Fruit fly (Drosophila melanogaster) whole organism, pupa: ENCODE data around the gene CG34041.

Experiments
- CG14655 ChIP-seq: fragments of 200-800 bp; sonication (Bioruptor generic); optimal IDR thresholded peaks from 3 replicates; lab custom pipeline; 2017; ENCODE audit warnings: mild to moderate bottlenecking, missing biosample characterization, missing genetic modification reagents, missing genetic modification characterization
- CG32121 ChIP-seq: fragments of 200-800 bp; sonication (Bioruptor generic); IDR thresholded peaks from 2 replicates; pipeline ENCODE4 v1.3.6; 2022; ENCODE audit warnings: missing biosample characterization, missing genetic modification characterization
- Ets98B ChIP-seq: fragments of 200-800 bp; sonication (Bioruptor generic); IDR thresholded peaks from 2 replicates; pipeline ENCODE4 v1.3.6; 2022; ENCODE audit warnings: missing biosample characterization, missing genetic modification characterization
- Snoo ChIP-seq: fragments of 200-800 bp; sonication (Bioruptor generic); optimal IDR thresholded peaks from 3 replicates; lab custom pipeline; 2017; ENCODE audit warnings: missing biosample characterization, mild to moderate bottlenecking, missing genetic modification characterization, inconsistent platforms

The CG34041 gene

DNA sequence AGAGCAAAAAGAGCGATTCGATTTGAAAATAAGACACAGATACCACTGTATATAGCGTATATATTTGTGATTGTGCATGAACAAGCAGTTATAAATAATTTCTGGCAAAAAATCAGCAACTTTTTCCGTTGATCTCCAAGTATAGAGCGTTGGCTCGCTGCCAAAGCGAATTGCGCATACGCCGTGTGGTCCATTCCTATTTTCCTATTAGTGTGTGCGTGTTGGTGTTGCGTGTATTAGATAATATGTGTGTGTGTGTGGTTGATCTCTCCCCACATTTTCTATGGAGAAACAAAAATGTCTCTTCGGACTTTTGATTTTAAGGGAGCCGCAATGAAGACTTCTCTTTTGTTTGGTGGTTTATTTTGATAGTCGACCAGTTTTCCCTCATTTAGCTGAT, 44.7 kb downstream of the CG34041 start:
- TF ChIP-seq CG14655 (GFP tag; lab: Kevin White, UChicago) (peak; percentile 3), Snoo (tag; lab: Kevin White, UChicago) (no peak), CG32121 (GFP tag; lab: Robert Waterston, UW) (peak; percentile 27; the same call in 1 of the 2 replicates), Ets98B (GFP tag; lab: Robert Waterston, UW) (no peak)
